Worm (Caenorhabditis elegans): Measurements from ENCODE around the gene athp-3.

athp-3 gene

DNA sequence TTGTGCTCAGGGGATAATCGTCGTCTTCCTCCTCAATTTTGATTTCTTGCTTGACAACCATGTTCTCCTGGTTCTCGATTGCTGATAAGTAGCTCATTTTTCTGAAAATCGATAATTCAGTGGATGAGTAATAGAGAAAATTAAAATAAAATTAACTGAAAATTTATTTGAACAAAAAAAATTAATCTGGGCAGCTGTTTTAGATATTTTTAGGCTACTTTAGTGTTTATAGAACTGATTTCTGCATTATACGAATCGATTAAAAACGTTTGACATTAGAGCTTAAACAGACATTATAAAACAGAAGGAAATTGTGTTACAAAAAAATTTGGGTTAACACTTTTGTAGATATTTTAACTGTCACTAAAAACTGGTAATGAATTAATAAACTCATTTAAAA lies at the start of gene athp-3:
Gene athp-3 (minus strand): TSS at position 101 of the 400 bp plus-strand sequence.
- TF ChIP-seq nhr-28 (tag; optimal IDR thresholded peaks at IDR 0.05): no peak
- no peak for TF ChIP-seq nhr-77 (tag; optimal IDR thresholded peaks at IDR 0.05)
- no peak for TF ChIP-seq nhr-84 (tag; optimal IDR thresholded peaks at IDR 0.05)
- no peak for TF ChIP-seq hlh-17 (GFP tag; optimal IDR thresholded peaks at IDR 0.05; ENCODE audit: borderline replicate concordance)
- TF ChIP-seq dpl-1 (GFP tag; optimal IDR thresholded peaks at IDR 0.05): no peak
- no peak for TF ChIP-seq fos-1 (tag; optimal IDR thresholded peaks at IDR 0.05)
- no peak for TF ChIP-seq nhr-12 (tag; optimal IDR thresholded peaks at IDR 0.05)

DNA sequence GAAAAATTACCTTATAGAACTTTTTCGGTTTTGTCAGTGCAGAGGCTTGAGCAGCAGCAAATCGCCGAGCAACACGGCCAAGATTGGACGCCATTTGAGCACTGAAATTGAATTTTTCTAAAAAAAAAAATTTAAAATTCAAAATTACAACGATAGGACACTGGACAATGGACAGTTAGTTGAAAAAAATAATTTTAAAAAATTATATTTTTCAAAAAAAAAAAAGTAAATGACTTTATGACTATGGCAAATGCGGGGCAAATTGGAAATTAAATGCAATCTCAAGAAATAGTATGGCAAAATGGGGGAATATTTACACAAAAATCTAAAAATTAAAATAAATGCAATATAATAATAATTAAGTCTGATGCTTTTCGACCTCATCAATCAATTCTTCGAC lies 48.0 kb upstream of the athp-3 start, which contains the start of gene Y116A8C.27:
Gene Y116A8C.27 (minus strand): TSS at position 101 of the 400 bp plus-strand sequence.
- no peak for TF ChIP-seq zag-1 (tag; optimal IDR thresholded peaks at IDR 0.05)

DNA sequence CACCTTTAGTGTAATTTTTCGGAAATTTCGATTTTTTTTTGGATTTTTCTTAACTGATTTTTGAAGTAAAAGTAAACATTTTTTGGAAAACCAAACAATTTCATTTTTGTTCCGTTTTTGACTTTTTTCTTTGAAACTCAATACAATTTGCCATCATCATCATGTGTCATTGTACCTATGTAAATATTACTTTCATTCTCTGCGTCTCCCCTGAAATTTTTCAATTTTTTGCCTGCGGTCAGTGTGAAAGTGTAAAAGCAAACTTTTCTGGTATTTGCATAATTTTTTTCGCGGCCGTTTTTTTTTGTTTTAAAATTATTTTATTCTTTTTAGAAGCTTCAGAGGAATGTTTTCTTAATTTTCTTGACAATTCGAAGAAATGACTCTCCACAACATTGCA lies 45.5 kb upstream of the athp-3 start, which contains the start of gene Y116A8C.29:
Gene Y116A8C.29 (plus strand): TSS at position 328 of the 400 bp plus-strand sequence.
- no peak for TF ChIP-seq nhr-77 (tag; optimal IDR thresholded peaks at IDR 0.05)
- no peak for TF ChIP-seq rnt-1 (tag; optimal IDR thresholded peaks at IDR 0.05)
- no peak for TF ChIP-seq Y116A8C.19 (tag; optimal IDR thresholded peaks at IDR 0.05; ENCODE audit: borderline replicate concordance)
- no peak for TF ChIP-seq elt-2 (tag; optimal IDR thresholded peaks at IDR 0.05)
- no peak for TF ChIP-seq jun-1 (tag; optimal IDR thresholded peaks at IDR 0.05)
- no peak for TF ChIP-seq ceh-8 (GFP tag; optimal IDR thresholded peaks at IDR 0.05)
- TF ChIP-seq unc-86 (tag; optimal IDR thresholded peaks at IDR 0.05): no peak
- TF ChIP-seq snu-23 (GFP tag; optimal IDR thresholded peaks at IDR 0.05): no peak
- no peak for TF ChIP-seq efl-1 (optimal IDR thresholded peaks at IDR 0.05)
- TF ChIP-seq efl-1 (GFP tag; optimal IDR thresholded peaks at IDR 0.05 in 1 of 2): peak in 1 of 2 experiments; percentile 89
- TF ChIP-seq lin-35 (GFP tag; optimal IDR thresholded peaks at IDR 0.05): peak in 1 of 2 experiments; percentile 24
- TF ChIP-seq mep-1 (tag; optimal IDR thresholded peaks at IDR 0.05): peak; percentile 2
- no peak for TF ChIP-seq aha-1 (tag; optimal IDR thresholded peaks at IDR 0.05)

DNA sequence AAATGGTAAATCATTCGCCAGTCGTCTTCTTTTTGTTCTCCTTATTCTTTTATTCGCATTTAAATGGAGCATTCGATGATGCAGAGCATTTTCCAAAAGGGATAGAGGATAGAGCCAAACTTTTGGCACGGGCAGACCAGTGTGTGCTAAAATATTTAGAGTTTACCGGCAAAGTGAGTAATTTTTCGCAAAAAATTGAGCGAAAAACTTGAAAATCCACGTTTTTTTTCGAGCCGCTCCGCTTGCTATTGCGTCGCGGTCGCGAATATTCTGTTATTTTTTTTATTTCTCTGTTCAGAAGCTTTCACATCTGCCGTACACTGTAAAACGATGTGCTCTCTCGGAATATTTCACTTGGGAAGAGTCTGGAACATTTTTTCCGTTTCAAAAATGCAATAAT lies 40.7 kb upstream of the athp-3 start, which contains the start of gene Y116A8C.43:
Gene Y116A8C.43 (plus strand): TSS at position 3 of the 400 bp plus-strand sequence.
- TF ChIP-seq nhr-90 (tag; optimal IDR thresholded peaks at IDR 0.05; ENCODE audit: poor library complexity) (peak; percentile 9), ztf-4 (tag; optimal IDR thresholded peaks at IDR 0.05) (peak; percentile 0), lin-35 (GFP tag; optimal IDR thresholded peaks at IDR 0.05) (no peak), efl-1 (optimal IDR thresholded peaks at IDR 0.05) (no peak), efl-1 (GFP tag; optimal IDR thresholded peaks at IDR 0.05 in 1 of 2) (peak in 1 of 2 experiments; percentile 31)

DNA sequence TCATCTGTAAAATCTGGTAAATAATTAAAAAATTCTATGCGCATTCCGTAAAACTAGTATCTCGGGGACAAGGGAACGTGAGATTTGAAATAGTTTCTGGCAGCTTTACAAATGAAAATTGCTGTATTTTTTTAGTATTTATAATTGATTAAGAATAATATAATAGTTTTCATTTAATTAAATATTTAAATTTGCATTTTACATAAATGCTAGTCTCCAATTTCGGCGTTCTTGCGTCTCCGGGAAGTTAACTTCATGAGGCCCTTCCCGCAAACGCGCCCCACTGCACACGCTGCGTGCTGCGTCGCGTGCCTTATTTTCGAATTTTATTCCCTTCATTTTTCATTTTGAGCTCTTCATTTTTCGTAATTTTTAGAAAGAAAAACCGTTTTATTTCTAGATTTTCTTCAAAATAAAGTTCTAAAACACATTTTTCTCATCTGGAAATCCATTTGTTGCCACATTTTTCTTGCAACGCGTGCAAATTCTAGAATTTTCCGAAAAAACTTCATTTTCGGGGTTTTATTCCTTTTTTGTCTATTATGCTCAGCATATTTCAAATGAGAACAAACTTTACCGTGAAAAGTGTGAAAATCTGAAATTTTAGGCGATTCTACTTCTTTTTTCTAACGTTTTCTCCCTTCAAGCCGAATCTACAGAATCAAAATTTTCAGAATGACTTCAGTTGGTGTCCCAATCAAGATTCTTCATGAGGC lies 39.4 kb upstream of the athp-3 start, which contains the start of the genes snx-13 and snr-1:
Gene snx-13 (minus strand): TSS at position 55 of the 716 bp plus-strand sequence.
Gene snr-1 (plus strand): TSS at position 666 of the 716 bp plus-strand sequence.
- peak; percentile 40 for TF ChIP-seq sup-37 (GFP tag; optimal IDR thresholded peaks at IDR 0.05)
- no peak for TF ChIP-seq nhr-28 (tag; optimal IDR thresholded peaks at IDR 0.05)
- TF ChIP-seq C04F5.9 (tag; optimal IDR thresholded peaks at IDR 0.05): peak; percentile 51
- peak; percentile 58 for TF ChIP-seq sox-4 (tag; optimal IDR thresholded peaks at IDR 0.05)
- peak; percentile 58 for TF ChIP-seq elt-2 (tag; optimal IDR thresholded peaks at IDR 0.05)
- peak; percentile 17 for TF ChIP-seq aly-2 (tag; optimal IDR thresholded peaks at IDR 0.05)
- no peak for TF ChIP-seq sptf-1 (tag; optimal IDR thresholded peaks at IDR 0.05)
- peak; percentile 90 for TF ChIP-seq nhr-90 (tag; optimal IDR thresholded peaks at IDR 0.05; ENCODE audit: poor library complexity)
- peak; percentile 81 for TF ChIP-seq lir-3 (tag; optimal IDR thresholded peaks at IDR 0.05; ENCODE audit: poor library complexity)
- peak; percentile 95 for TF ChIP-seq vab-15 (tag; optimal IDR thresholded peaks at IDR 0.05)
- peak; percentile 73 to 85 for TF ChIP-seq lin-35 (GFP tag; optimal IDR thresholded peaks at IDR 0.05)
- peak; percentile 84 for TF ChIP-seq tbx-2 (tag; optimal IDR thresholded peaks at IDR 0.05)
- peak; percentile 52 for TF ChIP-seq ceh-8 (GFP tag; optimal IDR thresholded peaks at IDR 0.05)
- peak; percentile 68 for TF ChIP-seq irx-1 (tag; optimal IDR thresholded peaks at IDR 0.05)
- no peak for TF ChIP-seq nhr-237 (tag; optimal IDR thresholded peaks at IDR 0.05)
- TF ChIP-seq pag-3 (tag; optimal IDR thresholded peaks at IDR 0.05; ENCODE audit: borderline replicate concordance, insufficient read depth): no peak
- no peak for TF ChIP-seq aha-1 (tag; optimal IDR thresholded peaks at IDR 0.05)
- peak; percentile 2 for TF ChIP-seq snpc-4 (tag; optimal IDR thresholded peaks at IDR 0.05)
- no peak for TF ChIP-seq efl-3 (GFP tag; optimal IDR thresholded peaks at IDR 0.05)
- peak; percentile 77 for TF ChIP-seq unc-86 (tag; optimal IDR thresholded peaks at IDR 0.05)
- TF ChIP-seq swsn-7 (tag; optimal IDR thresholded peaks at IDR 0.05): peak; percentile 78
- peak; percentile 90 for TF ChIP-seq nhr-71 (tag; optimal IDR thresholded peaks at IDR 0.05)
- peak; percentile 96 for TF ChIP-seq pax-3 (tag; optimal IDR thresholded peaks at IDR 0.05)
- TF ChIP-seq egl-13 (tag; optimal IDR thresholded peaks at IDR 0.05): peak; percentile 66
- no peak for TF ChIP-seq tlp-1 (tag; optimal IDR thresholded peaks at IDR 0.05)
- TF ChIP-seq C16A3.4 (tag; optimal IDR thresholded peaks at IDR 0.05): peak; percentile 84
- peak; percentile 80 for TF ChIP-seq mep-1 (tag; optimal IDR thresholded peaks at IDR 0.05)
- TF ChIP-seq ama-1 (optimal IDR thresholded peaks at IDR 0.05): no peak
